Fruit fly (Drosophila melanogaster) S2 (cell line): ENCODE measurements around the gene CG6610.

Source experiments
- CG8478 ChIP-seq: fragments of >200 bp; optimal IDR thresholded peaks from 2 replicates; lab custom pipeline; 2018
- CTCF ChIP-seq, 2 experiments: fragments of >200 bp; optimal IDR thresholded peaks; 2 replicates each; lab custom pipeline; 2018

DNA sequence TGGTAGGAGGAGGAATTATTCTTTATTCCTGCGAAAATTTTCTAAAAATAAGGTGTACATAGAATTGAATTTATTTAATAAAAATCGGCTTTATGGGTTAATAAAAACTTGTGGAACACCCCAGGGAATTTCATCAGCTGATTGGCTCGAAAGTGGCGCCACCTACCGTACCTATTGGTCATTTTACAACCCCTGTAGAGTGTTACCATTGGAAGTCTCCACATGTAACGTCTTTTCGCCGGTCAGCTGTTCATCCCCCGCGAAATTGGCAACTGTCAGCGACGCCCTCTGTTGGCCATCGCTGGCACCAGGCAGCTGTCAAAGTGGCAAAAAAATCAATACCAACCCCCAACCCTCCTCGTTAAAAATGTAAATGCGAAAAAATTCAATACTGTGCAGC lies 7.2 kb downstream of the CG6610 start, which contains the start of gene CG13293:
- no peak for TF ChIP-seq CG8478 (lab: Kevin White, UChicago)
- TF ChIP-seq CTCF (optimal IDR thresholded peaks at IDR 0.05; lab: Kevin White, UChicago) = peak; percentile 92 to 97
